Fruit fly (Drosophila melanogaster): ENCODE measurements around the gene CG31522.
A peak's percentile ranks its signal among the peaks of the same experiment; 100 is the strongest.

Gene CG31522

dm6 chr3R:4399810-4400496, 62.7 kb downstream of the CG31522 start (continued):
- TF ChIP-seq Neu2 (GFP tag; optimal IDR thresholded peaks at IDR 0.05; ENCODE audit: borderline replicate concordance), result no peak
- peak; percentile 23; the same call in 1 of the 2 replicates for TF ChIP-seq lmd (GFP tag; IDR thresholded peaks at IDR 0.05)
- TF ChIP-seq CG18476 (GFP tag; optimal IDR thresholded peaks at IDR 0.05), result no peak
- no peak for TF ChIP-seq Hmx (GFP tag; optimal IDR thresholded peaks at IDR 0.05)
- no peak for TF ChIP-seq corto (GFP tag; optimal IDR thresholded peaks at IDR 0.05)
- peak; percentile 18 for TF ChIP-seq CG10209 (GFP tag; optimal IDR thresholded peaks at IDR 0.05)
- TF ChIP-seq chif (GFP tag; optimal IDR thresholded peaks at IDR 0.05), result no peak
- no peak for TF ChIP-seq pros (GFP tag; optimal IDR thresholded peaks at IDR 0.05)
- TF ChIP-seq eyg (GFP tag; optimal IDR thresholded peaks at IDR 0.05), result no peak
- TF ChIP-seq Bdp1 (GFP tag; optimal IDR thresholded peaks at IDR 0.05), result no peak
- TF ChIP-seq so (GFP tag; IDR thresholded peaks at IDR 0.05), result no peak
- no peak for TF ChIP-seq HLH54F (GFP tag; optimal IDR thresholded peaks at IDR 0.05)
- TF ChIP-seq CG15479 (GFP tag; optimal IDR thresholded peaks at IDR 0.05), result no peak
- TF ChIP-seq CG30403 (GFP tag; optimal IDR thresholded peaks at IDR 0.05), result peak; percentile 44
- TF ChIP-seq NC2α (GFP tag; optimal IDR thresholded peaks at IDR 0.05), result no peak
- no peak for TF ChIP-seq grn (GFP tag; optimal IDR thresholded peaks at IDR 0.05)
- TF ChIP-seq CG11723 (GFP tag; optimal IDR thresholded peaks at IDR 0.05), result peak; percentile 85
- TF ChIP-seq Hmr (GFP tag; optimal IDR thresholded peaks at IDR 0.05), result no peak
- TF ChIP-seq CG2712 (tag; optimal IDR thresholded peaks at IDR 0.05), result peak; percentile 43
- no peak for TF ChIP-seq gt (GFP tag; IDR thresholded peaks at IDR 0.05)
- TF ChIP-seq lab (GFP tag; optimal IDR thresholded peaks at IDR 0.05), result no peak
- TF ChIP-seq CG2116 (GFP tag; optimal IDR thresholded peaks at IDR 0.05), result peak; percentile 57
- TF ChIP-seq CG3065 (GFP tag; optimal IDR thresholded peaks at IDR 0.05), result no peak
- peak; percentile 64 for TF ChIP-seq CG9932 (GFP tag; IDR thresholded peaks at IDR 0.05)
- no peak for TF ChIP-seq hb (GFP tag; IDR thresholded peaks at IDR 0.05; ENCODE audit: partially characterized antibody)
- TF ChIP-seq CG7987 (GFP tag; optimal IDR thresholded peaks at IDR 0.05), result no peak
- TF ChIP-seq CG11696 (GFP tag; IDR thresholded peaks at IDR 0.05), result no peak
- TF ChIP-seq CG4707 (GFP tag; optimal IDR thresholded peaks at IDR 0.05), result no peak
- no peak for TF ChIP-seq PHDP (tag; optimal IDR thresholded peaks at IDR 0.05)
- TF ChIP-seq fd64A (GFP tag; optimal IDR thresholded peaks at IDR 0.05), result no peak
- TF ChIP-seq h (optimal IDR thresholded peaks at IDR 0.05), result no peak
- no peak for TF ChIP-seq Tbp (GFP tag; optimal IDR thresholded peaks at IDR 0.05)
- no peak for TF ChIP-seq otp (GFP tag; IDR thresholded peaks at IDR 0.05)
- TF ChIP-seq slp2 (GFP tag; optimal IDR thresholded peaks at IDR 0.05), result no peak
- TF ChIP-seq CG18599 (GFP tag; optimal IDR thresholded peaks at IDR 0.05), result no peak
- no peak for TF ChIP-seq luna (GFP tag; optimal IDR thresholded peaks at IDR 0.05)
- TF ChIP-seq CG2889 (GFP tag; IDR thresholded peaks at IDR 0.05), result no peak
- no peak for TF ChIP-seq cg (GFP tag; optimal IDR thresholded peaks at IDR 0.05)
- TF ChIP-seq phol (tag; optimal IDR thresholded peaks at IDR 0.05), result peak; percentile 64
- no peak for TF ChIP-seq chn (GFP tag; optimal IDR thresholded peaks at IDR 0.05)
- no peak for TF ChIP-seq cad (GFP tag; optimal IDR thresholded peaks at IDR 0.05)
- 0 out of 2 replicates have a peak, but pooled peaks have one; percentile 21 for TF ChIP-seq Ptx1 (GFP tag; IDR thresholded peaks at IDR 0.05)
- TF ChIP-seq her (GFP tag; optimal IDR thresholded peaks at IDR 0.05), result no peak
- no peak for TF ChIP-seq slou (GFP tag; optimal IDR thresholded peaks at IDR 0.05)
- TF ChIP-seq MESR4 (GFP tag; optimal IDR thresholded peaks at IDR 0.05), result peak; percentile 85
- TF ChIP-seq HLH4C (GFP tag; IDR thresholded peaks at IDR 0.05; ENCODE audit: partially characterized antibody), result peak; percentile 49; the same call in 2 of the 3 replicates
- TF ChIP-seq twi (tag; optimal IDR thresholded peaks at IDR 0.05), result no peak
- no peak for TF ChIP-seq en (GFP tag; optimal IDR thresholded peaks at IDR 0.05)
- peak; percentile 56; the same call in 1 of the 3 replicates for TF ChIP-seq Opbp (GFP tag; IDR thresholded peaks at IDR 0.05; ENCODE audit: partially characterized antibody)
- peak; percentile 60 for TF ChIP-seq Abd-B (GFP tag; optimal IDR thresholded peaks at IDR 0.05)
